Fruit fly (Drosophila melanogaster) S2 (cell line): ENCODE results near the gene CG32772.

Source experiments
- CTCF ChIP-seq, 2 experiments: fragments of >200 bp; optimal IDR thresholded peaks; 2 replicates each; lab custom pipeline; 2018

Gene CG32772

dm6 chrX:4962964-4963363 lies 54.1 kb downstream of the CG32772 start:
- TF ChIP-seq CTCF (optimal IDR thresholded peaks at IDR 0.05; lab: Kevin White, UChicago) = no peak
